Worm (Caenorhabditis elegans) whole organism, late embryonic: ENCODE data around the gene acs-7.

Source experiments
- C08G9.2 ChIP-seq: sonication (generic microtip); optimal IDR thresholded peaks from 2 replicates; lab custom pipeline; 2016; ENCODE audit warnings: mild to moderate bottlenecking, missing genetic modification characterization, moderate library complexity, missing compliant biosample characterization
- F13H6.1 ChIP-seq: sonication (generic microtip); optimal IDR thresholded peaks from 2 replicates; lab custom pipeline; 2016; ENCODE audit warnings: missing genetic modification characterization, missing compliant biosample characterization
- ama-1 ChIP-seq: fragments of 150-350 bp; optimal IDR thresholded peaks from 2 replicates; lab custom pipeline; 2014
- ceh-14 ChIP-seq: sonication (generic microtip); optimal IDR thresholded peaks from 2 replicates; lab custom pipeline; 2016; ENCODE audit warnings: missing genotype, missing genetic modification characterization, missing compliant biosample characterization
- ceh-6 ChIP-seq: fragments of 200-800 bp; sonication (Bioruptor generic); optimal IDR thresholded peaks from 2 replicates; lab custom pipeline; 2018; ENCODE audit warnings: mild to moderate bottlenecking, missing genetic modification characterization, missing compliant biosample characterization
- dmd-4 ChIP-seq: sonication (generic microtip); optimal IDR thresholded peaks from 2 replicates; lab custom pipeline; 2016; ENCODE audit warnings: borderline replicate concordance, missing genetic modification characterization, missing compliant biosample characterization
- madf-2 ChIP-seq: sonication (generic microtip); optimal IDR thresholded peaks from 2 replicates; lab custom pipeline; 2017; ENCODE audit warnings: missing genetic modification characterization, missing compliant biosample characterization
- pqm-1 ChIP-seq: sonication (generic microtip); optimal IDR thresholded peaks from 2 replicates; lab custom pipeline; 2016; ENCODE audit warnings: missing genetic modification characterization, missing compliant biosample characterization
- tbx-7 ChIP-seq: sonication (generic microtip); optimal IDR thresholded peaks from 2 replicates; lab custom pipeline; 2016; ENCODE audit warnings: missing genotype, missing genetic modification characterization, missing compliant biosample characterization
- unc-55 ChIP-seq: sonication (generic microtip); optimal IDR thresholded peaks from 2 replicates; lab custom pipeline; 2017; ENCODE audit warnings: missing biosample characterization, missing genetic modification reagents, missing genetic modification characterization

DNA sequence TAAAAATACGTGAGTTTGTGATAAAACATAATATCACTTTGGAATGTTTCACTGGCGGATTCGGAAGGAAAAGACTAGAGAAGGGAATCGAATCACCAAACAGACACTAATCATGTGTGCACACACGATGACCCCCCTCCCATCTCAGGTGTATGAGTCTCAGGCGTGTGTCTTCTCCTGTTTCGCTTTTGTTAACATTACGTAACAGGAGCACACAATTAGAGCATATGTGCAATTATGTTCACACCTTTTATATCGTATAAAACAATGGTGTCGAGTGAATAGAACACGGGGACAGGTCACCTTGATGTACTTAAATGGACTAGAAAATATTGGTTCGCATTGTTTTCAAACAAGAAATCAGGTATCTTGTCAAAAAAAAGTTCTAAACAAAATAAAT is 25.0 kb downstream of the acs-7 start:
- TF ChIP-seq ama-1 (lab: Kevin White, UChicago) (no peak), tbx-7 (tag; lab: Kevin White, UChicago) (no peak), dmd-4 (tag; lab: Kevin White, UChicago) (no peak), C08G9.2 (tag; lab: Kevin White, UChicago) (no peak), ceh-6 (GFP tag; lab: Kevin White, UChicago) (no peak), unc-55 (no peak), pqm-1 (tag; lab: Kevin White, UChicago) (no peak), F13H6.1 (tag; lab: Kevin White, UChicago) (no peak), ceh-14 (tag; lab: Kevin White, UChicago) (no peak), madf-2 (tag; lab: Kevin White, UChicago) (no peak)
